Worm (Caenorhabditis elegans) whole organism, L2 larva: ENCODE results near the gene D1086.3.

ENCODE experiments used
- aly-2 ChIP-seq: fragments of 150-350 bp; optimal IDR thresholded peaks from 2 replicates; lab custom pipeline; 2014; ENCODE audit warnings: missing biosample characterization, missing genetic modification characterization
- ama-1 ChIP-seq: fragments of 150-350 bp; optimal IDR thresholded peaks from 2 replicates; lab custom pipeline; 2018; ENCODE audit warnings: inconsistent platforms
- egl-27 ChIP-seq: sonication (generic microtip); optimal IDR thresholded peaks from 3 replicates; lab custom pipeline; 2017; ENCODE audit warnings: missing biosample characterization, missing genetic modification reagents, missing genetic modification characterization
- elt-1 ChIP-seq: fragments of 150-350 bp; optimal IDR thresholded peaks from 2 replicates; lab custom pipeline; 2014; ENCODE audit warnings: missing biosample characterization, missing genetic modification characterization
- fos-1 ChIP-seq: fragments of 150-350 bp; optimal IDR thresholded peaks from 2 replicates; lab custom pipeline; 2014; ENCODE audit warnings: missing biosample characterization, missing genetic modification characterization
- lsy-2 ChIP-seq, 2 experiments: fragments of 150-350 bp in 1 of 2; sonication (generic microtip) in 1 of 2; optimal IDR thresholded peaks; 2 replicates each; lab custom pipeline; 2014 to 2017; ENCODE audit warnings: missing biosample characterization in 2 of 2, missing genetic modification characterization in 2 of 2
- nhr-11 ChIP-seq: fragments of 150-350 bp; optimal IDR thresholded peaks from 2 replicates; lab custom pipeline; 2014; ENCODE audit warnings: missing biosample characterization, missing genetic modification characterization
- nhr-77 ChIP-seq: fragments of 150-350 bp; optimal IDR thresholded peaks from 2 replicates; lab custom pipeline; 2014; ENCODE audit warnings: missing biosample characterization, missing genetic modification characterization
- snpc-4 ChIP-seq: fragments of 150-350 bp; optimal IDR thresholded peaks from 2 replicates; lab custom pipeline; 2014; ENCODE audit warnings: missing biosample characterization, missing genetic modification characterization
- unc-39 ChIP-seq: fragments of 150-350 bp; optimal IDR thresholded peaks from 2 replicates; lab custom pipeline; 2014; ENCODE audit warnings: missing biosample characterization, missing genetic modification characterization
- unc-55 ChIP-seq: fragments of 150-350 bp; sonication (generic microtip); optimal IDR thresholded peaks from 3 replicates; lab custom pipeline; 2014; ENCODE audit warnings: missing biosample characterization, missing genetic modification reagents, missing genetic modification characterization
- ztf-1 ChIP-seq: fragments of 200-800 bp; sonication (Bioruptor generic); conservative IDR thresholded peaks from 2 replicates; pipeline ENCODE4 v1.3.6; 2022; ENCODE audit warnings: missing genetic modification characterization, missing compliant biosample characterization
- ztf-4 ChIP-seq: fragments of 150-350 bp; optimal IDR thresholded peaks from 2 replicates; lab custom pipeline; 2014; ENCODE audit warnings: missing biosample characterization, missing genetic modification characterization

- TF ChIP-seq fos-1 (tag; lab: Kevin White, UChicago) (no peak), unc-39 (no peak), snpc-4 (tag; lab: Kevin White, UChicago) (no peak), ama-1 (no peak), lsy-2 (tag; optimal IDR thresholded peaks at IDR 0.05; lab: Kevin White, UChicago) (no peak), aly-2 (no peak), ztf-4 (no peak), nhr-77 (tag; lab: Kevin White, UChicago) (no peak), ztf-1 (GFP tag; lab: Robert Waterston, UW) (no peak), elt-1 (tag; lab: Kevin White, UChicago) (no peak), egl-27 (tag; lab: Kevin White, UChicago) (no peak), nhr-11 (tag; lab: Kevin White, UChicago) (no peak), unc-55 (GFP tag; lab: Kevin White, UChicago) (no peak)
Measured at ce11 chrV:14123176-14123575, 30.6 kb downstream of the D1086.3 start.
